Worm (Caenorhabditis elegans) whole organism, young adult: ENCODE measurements around the gene frpr-9.

ENCODE experiments used
- F23B12.7 ChIP-seq: sonication (generic microtip); optimal IDR thresholded peaks from 2 replicates; lab custom pipeline; 2017; ENCODE audit warnings: missing genetic modification characterization, mild to moderate bottlenecking, missing compliant biosample characterization, antibody characterized with exemption, moderate library complexity; ENCODE audit not compliant: insufficient read depth
- F33H1.4 ChIP-seq: fragments of 200-800 bp; sonication (Bioruptor generic); IDR thresholded peaks from 2 replicates; pipeline ENCODE4 v1.3.6; 2022; ENCODE audit warnings: missing genetic modification reagents, missing genetic modification characterization, missing compliant biosample characterization
- F55B11.4 ChIP-seq: sonication (generic microtip); optimal IDR thresholded peaks from 2 replicates; lab custom pipeline; 2016; ENCODE audit warnings: missing compliant biosample characterization, missing genetic modification characterization, borderline replicate concordance; ENCODE audit not compliant: insufficient read depth
- T07F8.4 ChIP-seq: sonication (generic microtip); optimal IDR thresholded peaks from 2 replicates; lab custom pipeline; 2016; ENCODE audit warnings: mild to moderate bottlenecking, missing genetic modification characterization, moderate library complexity, missing compliant biosample characterization
- Y53G8AR.9 ChIP-seq: fragments of 200-800 bp; sonication (Bioruptor generic); conservative IDR thresholded peaks from 2 replicates; pipeline ENCODE4 v1.3.6; 2022; ENCODE audit warnings: missing genetic modification reagents, missing genetic modification characterization, missing compliant biosample characterization
- Y56A3A.18 ChIP-seq: fragments of 200-800 bp; sonication (Bioruptor generic); IDR thresholded peaks from 2 replicates; pipeline ENCODE4 v1.3.6; 2022; ENCODE audit warnings: missing genetic modification reagents, missing genetic modification characterization, missing compliant biosample characterization
- Y79H2A.3 ChIP-seq: fragments of 200-800 bp; sonication (Bioruptor generic); conservative IDR thresholded peaks from 2 replicates; pipeline ENCODE4 v1.3.6; 2022; ENCODE audit warnings: missing genetic modification reagents, missing genetic modification characterization, missing compliant biosample characterization
- ZK185.1 ChIP-seq: sonication (generic microtip); optimal IDR thresholded peaks from 2 replicates; lab custom pipeline; 2016; ENCODE audit warnings: mild to moderate bottlenecking, missing genetic modification characterization, missing compliant biosample characterization; ENCODE audit not compliant: poor library complexity, severe bottlenecking
- akir-1 ChIP-seq: fragments of 200-800 bp; sonication (Bioruptor generic); optimal IDR thresholded peaks from 2 replicates; lab custom pipeline; 2018; ENCODE audit warnings: mild to moderate bottlenecking, missing genetic modification characterization, moderate library complexity, missing compliant biosample characterization
- ama-1 ChIP-seq, 3 experiments: fragments of 150-350 bp in 1 of 3; sonication (generic microtip) in 2 of 3; optimal IDR thresholded peaks; 2 replicates each; lab custom pipeline; 2014 to 2018; ENCODE audit warnings: missing biosample characterization in 2 of 3, missing genetic modification characterization in 2 of 3, missing genetic modification reagents in 2 of 3
- aptf-3 ChIP-seq: fragments of 200-800 bp; sonication (Bioruptor generic); IDR thresholded peaks from 2 replicates; pipeline ENCODE4 v1.3.6; 2022; ENCODE audit warnings: missing genetic modification characterization, missing compliant biosample characterization
- atf-7 ChIP-seq: sonication (generic microtip); optimal IDR thresholded peaks from 2 replicates; lab custom pipeline; 2017; ENCODE audit warnings: mild to moderate bottlenecking, missing genetic modification characterization, missing compliant biosample characterization
- attf-5 ChIP-seq: fragments of 200-800 bp; sonication (Bioruptor generic); optimal IDR thresholded peaks from 2 replicates; lab custom pipeline; 2018; ENCODE audit warnings: mild to moderate bottlenecking, missing genetic modification characterization, missing compliant biosample characterization
- cebp-2 ChIP-seq: fragments of 200-800 bp; sonication (Bioruptor generic); IDR thresholded peaks from 2 replicates; pipeline ENCODE4 v1.3.6; 2022; ENCODE audit warnings: missing genetic modification characterization, missing compliant biosample characterization
- chd-7 ChIP-seq: sonication (generic microtip); optimal IDR thresholded peaks from 2 replicates; lab custom pipeline; 2016; ENCODE audit warnings: mild to moderate bottlenecking, missing genetic modification characterization, moderate library complexity, missing compliant biosample characterization
- dpff-1 ChIP-seq: sonication (generic microtip); optimal IDR thresholded peaks from 2 replicates; lab custom pipeline; 2017; ENCODE audit warnings: mild to moderate bottlenecking, missing genetic modification characterization, missing compliant biosample characterization
- egrh-3 ChIP-seq: fragments of 200-800 bp; sonication (Bioruptor generic); IDR thresholded peaks from 2 replicates; pipeline ENCODE4 v1.3.6; 2022; ENCODE audit warnings: missing genetic modification reagents, missing genetic modification characterization, missing compliant biosample characterization
- him-1 ChIP-seq: sonication (generic microtip); optimal IDR thresholded peaks from 2 replicates; lab custom pipeline; 2016; ENCODE audit warnings: missing genotype, missing genetic modification reagents, missing genetic modification characterization, missing compliant biosample characterization
- hlh-26 ChIP-seq: fragments of 200-800 bp; sonication (Bioruptor generic); conservative IDR thresholded peaks from 2 replicates; pipeline ENCODE4 v1.3.6; 2022; ENCODE audit warnings: missing genetic modification reagents, missing genetic modification characterization, missing compliant biosample characterization
- hrde-1 ChIP-seq: sonication (generic microtip); optimal IDR thresholded peaks from 2 replicates; lab custom pipeline; 2016; ENCODE audit warnings: missing genetic modification characterization, mild to moderate bottlenecking, missing compliant biosample characterization, moderate library complexity, missing genotype, missing genetic modification reagents, borderline replicate concordance
- lin-35 ChIP-seq, 3 experiments: fragments of 150-350 bp in 2 of 3; sonication (generic microtip) in 1 of 3; optimal IDR thresholded peaks; 2 replicates each; lab custom pipeline; 2014 to 2018; ENCODE audit warnings: missing biosample characterization in 3 of 3, missing genetic modification characterization in 3 of 3, missing genetic modification reagents in 3 of 3
- lsl-1 ChIP-seq: fragments of 200-800 bp; sonication (Bioruptor generic); optimal IDR thresholded peaks from 2 replicates; lab custom pipeline; 2018; ENCODE audit warnings: mild to moderate bottlenecking, missing genetic modification characterization, moderate library complexity, missing compliant biosample characterization
- madf-6 ChIP-seq: fragments of 200-800 bp; sonication (Bioruptor generic); IDR thresholded peaks from 2 replicates; pipeline ENCODE4 v1.3.6; 2022; ENCODE audit warnings: missing genetic modification reagents, missing genetic modification characterization, missing compliant biosample characterization
- mcd-1 ChIP-seq: fragments of 200-800 bp; sonication (Bioruptor generic); IDR thresholded peaks from 2 replicates; pipeline ENCODE4 v1.3.6; 2022; ENCODE audit warnings: missing genetic modification reagents, missing genetic modification characterization, missing compliant biosample characterization
- mxl-1 ChIP-seq: sonication (generic microtip); optimal IDR thresholded peaks from 2 replicates; lab custom pipeline; 2016; ENCODE audit warnings: missing genetic modification characterization, missing compliant biosample characterization
- nfya-2 ChIP-seq: fragments of 200-800 bp; sonication (Bioruptor generic); IDR thresholded peaks from 2 replicates; pipeline ENCODE4 v1.3.6; 2022; ENCODE audit warnings: missing genetic modification reagents, missing genetic modification characterization, missing compliant biosample characterization
- nfyb-1 ChIP-seq: fragments of 200-800 bp; sonication (Bioruptor generic); IDR thresholded peaks from 2 replicates; pipeline ENCODE4 v1.3.6; 2022; ENCODE audit warnings: missing genetic modification reagents, missing genetic modification characterization, missing compliant biosample characterization
- nhr-120 ChIP-seq: fragments of 200-800 bp; sonication (Bioruptor generic); IDR thresholded peaks from 2 replicates; pipeline ENCODE4 v1.3.6; 2022; ENCODE audit warnings: missing genetic modification characterization, missing compliant biosample characterization
- nhr-80 ChIP-seq: sonication (generic microtip); optimal IDR thresholded peaks from 2 replicates; lab custom pipeline; 2016; ENCODE audit warnings: missing genetic modification characterization, missing compliant biosample characterization
- rcor-1 ChIP-seq: fragments of 200-800 bp; sonication (Bioruptor generic); IDR thresholded peaks from 2 replicates; pipeline ENCODE4 v1.3.6; 2022; ENCODE audit warnings: missing genetic modification reagents, missing genetic modification characterization, missing compliant biosample characterization
- rec-8 ChIP-seq, 2 experiments: sonication (generic microtip); optimal IDR thresholded peaks; 2 replicates each; lab custom pipeline; 2016; ENCODE audit warnings: mild to moderate bottlenecking in 2 of 2, missing genetic modification characterization in 2 of 2, missing genetic modification reagents in 2 of 2, missing genotype in 2 of 2, missing biosample characterization in 1 of 2, missing compliant biosample characterization in 1 of 2, moderate library complexity in 1 of 2
- repo-1 ChIP-seq: sonication (generic microtip); optimal IDR thresholded peaks from 2 replicates; lab custom pipeline; 2017; ENCODE audit warnings: mild to moderate bottlenecking, missing genetic modification characterization, missing compliant biosample characterization
- sea-2 ChIP-seq: fragments of 200-800 bp; sonication (Bioruptor generic); IDR thresholded peaks from 2 replicates; pipeline ENCODE4 v1.3.6; 2022; ENCODE audit warnings: missing genetic modification characterization, missing compliant biosample characterization
- snpc-1.3 ChIP-seq: sonication (generic microtip); optimal IDR thresholded peaks from 2 replicates; lab custom pipeline; 2017; ENCODE audit warnings: missing genetic modification characterization, mild to moderate bottlenecking, missing compliant biosample characterization, antibody characterized with exemption, moderate library complexity, missing genotype, missing genetic modification reagents; ENCODE audit not compliant: insufficient read depth
- snpc-3.4 ChIP-seq: sonication (generic microtip); optimal IDR thresholded peaks from 2 replicates; lab custom pipeline; 2017; ENCODE audit warnings: missing genetic modification characterization, mild to moderate bottlenecking, missing compliant biosample characterization, antibody characterized with exemption, moderate library complexity, missing genotype, missing genetic modification reagents
- sptf-2 ChIP-seq: fragments of 200-800 bp; sonication (Bioruptor generic); optimal IDR thresholded peaks from 2 replicates; lab custom pipeline; 2018; ENCODE audit warnings: mild to moderate bottlenecking, missing genetic modification characterization, missing compliant biosample characterization
- tlf-1 ChIP-seq: fragments of 200-800 bp; sonication (Bioruptor generic); optimal IDR thresholded peaks from 2 replicates; lab custom pipeline; 2018; ENCODE audit warnings: mild to moderate bottlenecking, missing genetic modification characterization, missing compliant biosample characterization
- unc-62 ChIP-seq: fragments of 150-350 bp; optimal IDR thresholded peaks from 2 replicates; lab custom pipeline; 2014; ENCODE audit warnings: missing biosample characterization, missing genetic modification reagents, missing genetic modification characterization
- zfh-2 ChIP-seq: fragments of 200-800 bp; sonication (Bioruptor generic); conservative IDR thresholded peaks from 2 replicates; pipeline ENCODE4 v1.3.6; 2022; ENCODE audit warnings: missing genetic modification reagents, missing genetic modification characterization, missing compliant biosample characterization
- ztf-22 ChIP-seq: fragments of 200-800 bp; sonication (Bioruptor generic); optimal IDR thresholded peaks from 2 replicates; lab custom pipeline; 2018; ENCODE audit warnings: mild to moderate bottlenecking, missing genetic modification characterization, moderate library complexity, missing compliant biosample characterization
- ztf-25 ChIP-seq: fragments of 200-800 bp; sonication (Bioruptor generic); IDR thresholded peaks from 2 replicates; pipeline ENCODE4 v1.3.6; 2022; ENCODE audit warnings: missing genetic modification reagents, missing genetic modification characterization, missing compliant biosample characterization
- ztf-3 ChIP-seq: fragments of 200-800 bp; sonication (Bioruptor generic); optimal IDR thresholded peaks from 2 replicates; lab custom pipeline; 2018; ENCODE audit warnings: mild to moderate bottlenecking, missing genetic modification characterization, missing compliant biosample characterization

Gene frpr-9

ce11 chrV:10967594-10968273, 24.2 kb upstream of the frpr-9 start (continued):
- TF ChIP-seq repo-1 (tag; lab: Kevin White, UChicago) (peak; percentile 74), Y56A3A.18 (peak; percentile 39; the same call in 1 of the 2 replicates), nfya-2 (GFP tag; lab: Robert Waterston, UW) (no peak), attf-5 (peak; percentile 24), tlf-1 (GFP tag; lab: Kevin White, UChicago) (peak; percentile 50), him-1 (tag; lab: Kevin White, UChicago) (peak; percentile 76), F23B12.7 (tag; lab: Kevin White, UChicago) (no peak), chd-7 (tag; lab: Kevin White, UChicago) (peak; percentile 57), unc-62 (GFP tag; lab: Kevin White, UChicago) (peak; percentile 92), F33H1.4 (no peak), ztf-22 (GFP tag; lab: Kevin White, UChicago) (peak; percentile 41), nhr-80 (tag; lab: Kevin White, UChicago) (peak; percentile 99), ama-1 (optimal IDR thresholded peaks at IDR 0.05; lab: Kevin White, UChicago) (no peak), ama-1 (GFP tag; optimal IDR thresholded peaks at IDR 0.05; lab: Kevin White, UChicago) (peak in 1 of 2 experiments; percentile 92), madf-6 (peak; percentile 69), Y79H2A.3 (GFP tag; lab: Robert Waterston, UW) (no peak), hrde-1 (tag; lab: Kevin White, UChicago) (peak; percentile 43), atf-7 (tag; lab: Kevin White, UChicago) (peak; percentile 78), F55B11.4 (tag; lab: Kevin White, UChicago) (no peak), ZK185.1 (tag; lab: Kevin White, UChicago) (peak; percentile 27), T07F8.4 (tag; lab: Kevin White, UChicago) (peak; percentile 38), nfyb-1 (GFP tag; lab: Robert Waterston, UW) (peak; percentile 52; the same call in 1 of the 2 replicates), zfh-2 (GFP tag; lab: Robert Waterston, UW) (no peak), snpc-3.4 (tag; lab: Kevin White, UChicago) (peak; percentile 79), ztf-3 (GFP tag; lab: Kevin White, UChicago) (no peak)

ce11 chrV:10970070-10970469, 21.8 kb upstream of the frpr-9 start, which contains the start of gene F17C11.22:
Gene F17C11.22, minus strand, starts transcription at chrV:10970170.
- TF ChIP-seq cebp-2 (GFP tag; lab: Robert Waterston, UW) (no peak), nhr-120 (GFP tag; lab: Robert Waterston, UW) (no peak), mcd-1 (GFP tag; lab: Robert Waterston, UW) (no peak), dpff-1 (no peak), rec-8 (tag; optimal IDR thresholded peaks at IDR 0.05; lab: Kevin White, UChicago) (no peak), Y53G8AR.9 (GFP tag; lab: Robert Waterston, UW) (no peak), aptf-3 (no peak), egrh-3 (GFP tag; lab: Robert Waterston, UW) (no peak), lsl-1 (GFP tag; lab: Kevin White, UChicago) (no peak), him-1 (tag; lab: Kevin White, UChicago) (no peak), lin-35 (GFP tag; optimal IDR thresholded peaks at IDR 0.05; lab: Kevin White, UChicago) (no peak), sea-2 (GFP tag; lab: Robert Waterston, UW) (no peak), snpc-1.3 (tag; lab: Kevin White, UChicago) (no peak), ztf-25 (GFP tag; lab: Robert Waterston, UW) (no peak), mxl-1 (tag; lab: Kevin White, UChicago) (no peak), hlh-26 (GFP tag; lab: Robert Waterston, UW) (no peak), akir-1 (GFP tag; lab: Kevin White, UChicago) (no peak), rcor-1 (no peak), sptf-2 (GFP tag; lab: Kevin White, UChicago) (no peak)
